Worm (Caenorhabditis elegans): ENCODE measurements around the gene C16C8.9.

- no peak for TF ChIP-seq ztf-11 (tag; optimal IDR thresholded peaks at IDR 0.05)
- TF ChIP-seq nhr-11 (tag; optimal IDR thresholded peaks at IDR 0.05) = no peak
- TF ChIP-seq Y55F3AM.14 (GFP tag; optimal IDR thresholded peaks at IDR 0.05) = no peak
- TF ChIP-seq unc-62 (GFP tag; optimal IDR thresholded peaks at IDR 0.05) = no peak
- TF ChIP-seq zag-1 (tag; optimal IDR thresholded peaks at IDR 0.05) = no peak
- no peak for TF ChIP-seq elt-1 (tag; optimal IDR thresholded peaks at IDR 0.05)
- no peak for TF ChIP-seq ama-1 (optimal IDR thresholded peaks at IDR 0.05)
- no peak for TF ChIP-seq egl-27 (tag; optimal IDR thresholded peaks at IDR 0.05)
- TF ChIP-seq snpc-4 (tag; optimal IDR thresholded peaks at IDR 0.05) = no peak
Measured at ce11 chrII:3440641-3440926, 22.4 kb downstream of the C16C8.9 start, which contains the start of gene C16C8.17.
